Worm (Caenorhabditis elegans) whole organism, early embryonic: ENCODE measurements around the gene cpg-8.

Experiments
- B0310.2 ChIP-seq: sonication (generic microtip); optimal IDR thresholded peaks from 2 replicates; lab custom pipeline; 2016; ENCODE audit warnings: mild to moderate bottlenecking, missing genetic modification characterization, missing compliant biosample characterization
- F13C5.2 ChIP-seq: sonication (generic microtip); optimal IDR thresholded peaks from 2 replicates; lab custom pipeline; 2017; ENCODE audit warnings: mild to moderate bottlenecking, missing genetic modification characterization, inconsistent platforms, missing compliant biosample characterization
- aly-1 ChIP-seq: sonication (generic microtip); optimal IDR thresholded peaks from 2 replicates; lab custom pipeline; 2016; ENCODE audit warnings: missing genetic modification characterization, missing compliant biosample characterization
- ama-1 ChIP-seq: fragments of 150-350 bp; optimal IDR thresholded peaks from 2 replicates; lab custom pipeline; 2014
- ceh-13 ChIP-seq: fragments of 200-800 bp; sonication (Bioruptor generic); optimal IDR thresholded peaks from 2 replicates; lab custom pipeline; 2018; ENCODE audit warnings: mild to moderate bottlenecking, missing genetic modification characterization, missing compliant biosample characterization
- ceh-36 ChIP-seq: sonication (generic microtip); optimal IDR thresholded peaks from 2 replicates; lab custom pipeline; 2016; ENCODE audit warnings: missing genetic modification characterization, inconsistent platforms, missing compliant biosample characterization
- ets-7 ChIP-seq: sonication (generic microtip); optimal IDR thresholded peaks from 2 replicates; lab custom pipeline; 2016; ENCODE audit warnings: missing genotype, missing genetic modification characterization, missing compliant biosample characterization
- flt-1 ChIP-seq: fragments of 200-800 bp; sonication (Bioruptor generic); IDR thresholded peaks from 2 replicates; pipeline ENCODE4 v1.3.6; 2022; ENCODE audit warnings: missing genetic modification characterization, missing compliant biosample characterization
- hmbx-1 ChIP-seq: sonication (generic microtip); optimal IDR thresholded peaks from 2 replicates; lab custom pipeline; 2016; ENCODE audit warnings: mild to moderate bottlenecking, missing genetic modification characterization, missing compliant biosample characterization
- hmg-4 ChIP-seq: fragments of 200-800 bp; sonication (Bioruptor generic); optimal IDR thresholded peaks from 2 replicates; lab custom pipeline; 2018; ENCODE audit warnings: mild to moderate bottlenecking, missing genetic modification characterization, missing compliant biosample characterization
- hnd-1 ChIP-seq: sonication (generic microtip); optimal IDR thresholded peaks from 2 replicates; lab custom pipeline; 2016; ENCODE audit warnings: missing genetic modification characterization, missing compliant biosample characterization
- pes-1 ChIP-seq: fragments of 200-800 bp; sonication (Bioruptor generic); IDR thresholded peaks from 2 replicates; pipeline ENCODE4 v1.3.6; 2022; ENCODE audit warnings: missing genetic modification reagents, missing genetic modification characterization, missing compliant biosample characterization
- scrt-1 ChIP-seq: fragments of 200-800 bp; sonication (Bioruptor generic); IDR thresholded peaks from 2 replicates; pipeline ENCODE4 v1.3.6; 2022; ENCODE audit warnings: missing genetic modification characterization, missing compliant biosample characterization
- sea-1 ChIP-seq: fragments of 200-800 bp; sonication (Bioruptor generic); conservative IDR thresholded peaks from 2 replicates; pipeline ENCODE4 v1.3.6; 2022; ENCODE audit warnings: missing genetic modification characterization, missing compliant biosample characterization
- tbx-11 ChIP-seq: fragments of 200-800 bp; sonication (Bioruptor generic); IDR thresholded peaks from 2 replicates; pipeline ENCODE4 v1.3.6; 2022; ENCODE audit warnings: missing genetic modification characterization, missing compliant biosample characterization
- tbx-37 ChIP-seq: fragments of 200-800 bp; sonication (Bioruptor generic); conservative IDR thresholded peaks from 2 replicates; pipeline ENCODE4 v1.3.6; 2022; ENCODE audit warnings: missing genetic modification reagents, missing genetic modification characterization, missing compliant biosample characterization
- tra-4 ChIP-seq: sonication (generic microtip); optimal IDR thresholded peaks from 2 replicates; lab custom pipeline; 2017; ENCODE audit warnings: missing genetic modification characterization, missing compliant biosample characterization

Gene cpg-8

DNA sequence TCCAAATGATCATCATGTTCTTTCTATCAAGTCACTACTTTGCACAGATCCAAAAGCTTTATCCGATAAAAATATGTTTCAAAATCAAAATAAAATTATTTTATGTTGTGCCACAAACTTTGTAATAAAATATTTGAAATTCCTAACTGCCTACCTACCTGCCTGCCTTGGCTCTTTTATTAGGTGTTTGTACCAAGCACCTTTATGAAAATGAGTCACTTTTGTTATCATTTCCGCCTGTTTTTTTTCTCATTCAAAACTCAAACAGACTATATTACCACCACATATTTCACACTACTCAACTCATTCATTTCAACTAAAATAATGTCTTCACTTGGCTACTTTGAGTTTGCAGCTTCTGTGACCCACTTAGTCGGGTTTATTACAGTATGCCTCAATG is 32.2 kb upstream of the cpg-8 start, which contains the start of gene F39G3.4:
Gene F39G3.4 (plus strand): TSS at position 301 of the 400 bp plus-strand sequence.
- TF ChIP-seq scrt-1 (GFP tag; lab: Robert Waterston, UW) (no peak), ceh-36 (tag; lab: Kevin White, UChicago) (no peak), ama-1 (lab: Kevin White, UChicago) (no peak), tra-4 (tag; lab: Kevin White, UChicago) (no peak), hmg-4 (no peak), flt-1 (no peak), ets-7 (tag; lab: Kevin White, UChicago) (no peak), hnd-1 (tag; lab: Kevin White, UChicago) (no peak), hmbx-1 (tag; lab: Kevin White, UChicago) (no peak), ceh-13 (GFP tag; lab: Kevin White, UChicago) (no peak), tbx-11 (GFP tag; lab: Robert Waterston, UW) (no peak), aly-1 (no peak), tbx-37 (GFP tag; lab: Robert Waterston, UW) (no peak), sea-1 (GFP tag; lab: Robert Waterston, UW) (no peak), pes-1 (no peak), F13C5.2 (tag; lab: Kevin White, UChicago) (no peak), B0310.2 (tag; lab: Kevin White, UChicago) (no peak)

ce11 chrV:4722314-4722713 is 30.1 kb upstream of the cpg-8 start, which contains the start of gene F39G3.5:
Gene F39G3.5, plus strand, starts transcription at chrV:4722614.
- TF ChIP-seq tra-4 (tag; lab: Kevin White, UChicago), result no peak
- TF ChIP-seq flt-1, result no peak
- no peak for TF ChIP-seq ceh-36 (tag; lab: Kevin White, UChicago)
- TF ChIP-seq hmg-4, result no peak
- no peak for TF ChIP-seq ets-7 (tag; lab: Kevin White, UChicago)

DNA sequence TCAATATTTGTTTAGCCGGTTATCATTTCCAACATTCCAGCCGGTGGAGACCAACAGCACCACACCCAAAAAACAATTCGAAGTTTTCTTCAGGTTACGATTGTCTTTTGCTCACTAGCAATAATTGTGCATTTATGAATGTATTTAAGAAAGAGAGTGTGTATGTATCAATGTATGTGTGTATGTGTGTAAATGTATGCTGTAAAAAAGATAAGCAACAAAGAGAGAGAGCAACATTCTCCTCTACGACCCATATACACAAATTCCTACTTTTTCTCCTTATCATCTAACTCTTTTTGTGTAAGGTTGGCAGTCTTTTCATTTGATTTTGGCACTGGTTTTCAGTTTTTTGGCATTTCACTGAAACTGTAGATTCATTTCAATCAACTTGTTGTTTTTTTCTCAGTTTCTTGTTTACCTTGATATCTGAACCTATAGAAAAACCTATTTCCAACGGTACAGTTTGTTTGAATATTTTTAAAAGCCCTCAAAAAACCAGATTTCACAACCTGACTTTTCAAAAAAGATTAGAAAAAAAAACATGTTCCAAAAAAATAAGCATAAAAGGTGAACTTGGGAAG is 28.7 kb upstream of the cpg-8 start:
- no peak for TF ChIP-seq ama-1 (lab: Kevin White, UChicago)
- no peak for TF ChIP-seq hnd-1 (tag; lab: Kevin White, UChicago)

DNA sequence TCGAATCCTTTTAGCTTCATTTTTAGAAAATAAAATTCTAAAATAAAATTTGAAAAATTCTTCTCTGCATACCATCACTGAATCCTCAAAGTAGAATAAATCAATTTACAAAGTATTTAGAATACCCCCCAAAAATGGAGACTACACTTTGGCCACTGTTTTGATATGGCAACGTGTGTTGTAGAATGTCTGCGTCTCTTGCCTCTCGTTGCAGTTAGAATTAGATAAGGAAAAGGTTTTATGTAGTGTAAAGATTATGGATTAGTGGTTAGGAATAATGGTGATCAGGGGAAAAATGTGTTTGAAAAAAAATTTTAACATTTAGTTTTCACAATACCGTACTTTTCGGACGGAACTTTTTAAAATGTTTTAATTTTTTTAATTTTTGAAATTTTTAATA is 27.7 kb upstream of the cpg-8 start, which contains the start of gene prx-6:
Gene prx-6 (minus strand): TSS at position 129 of the 400 bp plus-strand sequence.
- TF ChIP-seq ceh-36 (tag; lab: Kevin White, UChicago), result no peak
- TF ChIP-seq ets-7 (tag; lab: Kevin White, UChicago), result no peak
- TF ChIP-seq ama-1 (lab: Kevin White, UChicago), result no peak
- TF ChIP-seq B0310.2 (tag; lab: Kevin White, UChicago), result no peak
- no peak for TF ChIP-seq F13C5.2 (tag; lab: Kevin White, UChicago)
- TF ChIP-seq pes-1, result no peak
- no peak for TF ChIP-seq ceh-13 (GFP tag; lab: Kevin White, UChicago)
- no peak for TF ChIP-seq scrt-1 (GFP tag; lab: Robert Waterston, UW)
- no peak for TF ChIP-seq hmbx-1 (tag; lab: Kevin White, UChicago)
- TF ChIP-seq tbx-37 (GFP tag; lab: Robert Waterston, UW), result no peak
- no peak for TF ChIP-seq tra-4 (tag; lab: Kevin White, UChicago)
- no peak for TF ChIP-seq sea-1 (GFP tag; lab: Robert Waterston, UW)
- TF ChIP-seq hnd-1 (tag; lab: Kevin White, UChicago), result no peak
- TF ChIP-seq tbx-11 (GFP tag; lab: Robert Waterston, UW), result no peak
- no peak for TF ChIP-seq flt-1
- TF ChIP-seq aly-1, result no peak
- no peak for TF ChIP-seq hmg-4

DNA sequence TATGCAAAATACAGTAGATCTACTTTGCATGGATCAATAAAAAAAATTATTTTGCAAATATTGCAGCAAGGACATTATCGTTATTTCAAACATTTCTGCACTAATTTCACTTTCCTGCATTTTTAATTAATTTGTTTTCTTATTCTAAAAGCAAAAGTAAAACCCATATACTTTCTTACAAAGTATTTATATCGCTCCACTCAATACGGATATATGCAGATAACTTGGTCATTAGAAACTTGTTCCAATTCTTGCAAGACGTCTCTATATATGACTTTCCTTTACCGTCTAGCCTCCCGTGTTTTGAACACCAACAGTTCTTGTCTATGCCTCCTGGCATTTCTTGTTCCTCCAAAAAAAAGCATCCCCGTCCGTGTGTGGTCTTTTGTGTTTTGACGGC is 18.2 kb upstream of the cpg-8 start, which contains the start of gene oac-24:
Gene oac-24 (plus strand): TSS at position 301 of the 400 bp plus-strand sequence.
- no peak for TF ChIP-seq tra-4 (tag; lab: Kevin White, UChicago)
- no peak for TF ChIP-seq ets-7 (tag; lab: Kevin White, UChicago)
- TF ChIP-seq F13C5.2 (tag; lab: Kevin White, UChicago), result no peak
- no peak for TF ChIP-seq hnd-1 (tag; lab: Kevin White, UChicago)
- no peak for TF ChIP-seq aly-1
- TF ChIP-seq hmbx-1 (tag; lab: Kevin White, UChicago), result no peak
- no peak for TF ChIP-seq tbx-37 (GFP tag; lab: Robert Waterston, UW)
- no peak for TF ChIP-seq tbx-11 (GFP tag; lab: Robert Waterston, UW)
- TF ChIP-seq pes-1, result no peak
- no peak for TF ChIP-seq hmg-4
- TF ChIP-seq flt-1, result no peak
- no peak for TF ChIP-seq ceh-36 (tag; lab: Kevin White, UChicago)
- no peak for TF ChIP-seq ceh-13 (GFP tag; lab: Kevin White, UChicago)
- TF ChIP-seq scrt-1 (GFP tag; lab: Robert Waterston, UW), result no peak
- no peak for TF ChIP-seq sea-1 (GFP tag; lab: Robert Waterston, UW)
- TF ChIP-seq B0310.2 (tag; lab: Kevin White, UChicago), result no peak
- TF ChIP-seq ama-1 (lab: Kevin White, UChicago), result no peak

- TF ChIP-seq ceh-13 (GFP tag; lab: Kevin White, UChicago) (no peak), ets-7 (tag; lab: Kevin White, UChicago) (no peak), ceh-36 (tag; lab: Kevin White, UChicago) (no peak), hnd-1 (tag; lab: Kevin White, UChicago) (no peak), F13C5.2 (tag; lab: Kevin White, UChicago) (no peak), tra-4 (tag; lab: Kevin White, UChicago) (no peak), flt-1 (no peak), sea-1 (GFP tag; lab: Robert Waterston, UW) (no peak), hmbx-1 (tag; lab: Kevin White, UChicago) (no peak), aly-1 (no peak), B0310.2 (tag; lab: Kevin White, UChicago) (no peak), scrt-1 (GFP tag; lab: Robert Waterston, UW) (no peak), hmg-4 (no peak), ama-1 (lab: Kevin White, UChicago) (no peak), pes-1 (no peak), tbx-11 (GFP tag; lab: Robert Waterston, UW) (no peak), tbx-37 (GFP tag; lab: Robert Waterston, UW) (no peak)
Observed at ce11 chrV:4707646-4708045, 15.4 kb upstream of the cpg-8 start.

DNA sequence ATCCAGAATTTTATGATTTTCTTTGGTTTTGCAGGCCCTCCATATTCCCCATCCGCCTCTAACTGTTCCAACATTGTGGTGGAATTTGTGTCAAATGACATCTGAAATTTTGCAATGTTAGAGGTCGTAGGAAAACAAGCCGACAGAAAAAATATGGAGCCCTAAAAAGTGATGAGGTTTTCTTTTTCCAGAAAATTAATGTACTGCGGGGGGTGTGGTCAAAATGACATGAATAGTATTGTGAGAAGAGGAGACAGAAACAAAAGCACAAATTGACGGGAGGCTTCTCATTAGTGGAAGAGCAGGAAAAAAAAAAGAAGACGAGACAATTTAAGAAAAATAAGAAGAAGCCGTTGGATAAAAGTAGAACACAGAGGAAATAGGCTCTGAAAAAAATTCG is 8.0 kb upstream of the cpg-8 start, which contains the start of gene ZC266.1:
Gene ZC266.1 (minus strand): TSS at position 101 of the 400 bp plus-strand sequence.
- no peak for TF ChIP-seq ets-7 (tag; lab: Kevin White, UChicago)
- TF ChIP-seq B0310.2 (tag; lab: Kevin White, UChicago), result no peak
- no peak for TF ChIP-seq hmbx-1 (tag; lab: Kevin White, UChicago)
- TF ChIP-seq tbx-11 (GFP tag; lab: Robert Waterston, UW), result no peak
- TF ChIP-seq ceh-13 (GFP tag; lab: Kevin White, UChicago), result no peak
- no peak for TF ChIP-seq flt-1
- TF ChIP-seq tbx-37 (GFP tag; lab: Robert Waterston, UW), result no peak
- TF ChIP-seq hmg-4, result no peak
- TF ChIP-seq hnd-1 (tag; lab: Kevin White, UChicago), result no peak
- no peak for TF ChIP-seq aly-1
- no peak for TF ChIP-seq ceh-36 (tag; lab: Kevin White, UChicago)
- TF ChIP-seq pes-1, result no peak
- TF ChIP-seq ama-1 (lab: Kevin White, UChicago), result no peak
- TF ChIP-seq tra-4 (tag; lab: Kevin White, UChicago), result no peak
- TF ChIP-seq sea-1 (GFP tag; lab: Robert Waterston, UW), result no peak
